Worm (Caenorhabditis elegans): Measurements from ENCODE around the gene F16G10.7.

DNA sequence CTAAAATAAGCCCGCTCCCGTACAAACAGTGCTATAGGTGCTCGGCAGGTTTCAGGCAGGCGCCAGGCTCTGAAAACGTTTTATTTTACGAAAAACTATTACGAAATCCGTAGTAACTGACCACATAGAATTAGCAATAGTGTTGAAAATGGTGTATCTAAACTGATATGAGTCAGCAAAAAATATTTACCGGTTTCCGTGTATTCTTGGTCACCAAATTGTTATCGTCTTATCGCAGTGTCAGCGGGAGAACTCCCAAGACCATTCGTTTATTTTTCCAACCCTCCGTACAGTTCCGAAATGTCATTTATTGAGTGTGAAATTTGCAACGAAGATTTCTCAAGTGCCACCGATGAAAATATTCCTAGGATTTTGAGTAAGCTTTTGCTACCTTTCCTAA, 47.9 kb downstream of the F16G10.7 start, which contains the start of gene F43C11.8:
- TF ChIP-seq cebp-1 (GFP tag; IDR thresholded peaks at IDR 0.05) (no peak), cebp-1 (tag; optimal IDR thresholded peaks at IDR 0.05) (no peak), ets-4 (GFP tag; optimal IDR thresholded peaks at IDR 0.05) (no peak), T26A5.8 (tag; optimal IDR thresholded peaks at IDR 0.05) (no peak), unc-62 (GFP tag; optimal IDR thresholded peaks at IDR 0.05) (no peak)

Measured in whole organism, young adult.